Worm (Caenorhabditis elegans) whole organism, L1 larva: ENCODE data around the gene dyf-7.

ENCODE experiments used
- C04F5.9 ChIP-seq: sonication (generic microtip); optimal IDR thresholded peaks from 2 replicates; lab custom pipeline; 2016; ENCODE audit warnings: missing genetic modification characterization, missing compliant biosample characterization
- C16A3.4 ChIP-seq: fragments of 150-350 bp; optimal IDR thresholded peaks from 2 replicates; lab custom pipeline; 2014; ENCODE audit warnings: missing biosample characterization, missing genetic modification characterization
- F16B12.6 ChIP-seq: fragments of 150-350 bp; optimal IDR thresholded peaks from 2 replicates; lab custom pipeline; 2014; ENCODE audit warnings: missing biosample characterization, missing genetic modification characterization
- Y116A8C.19 ChIP-seq: sonication (generic microtip); optimal IDR thresholded peaks from 2 replicates; lab custom pipeline; 2016; ENCODE audit warnings: missing compliant biosample characterization, missing genetic modification characterization, borderline replicate concordance
- aha-1 ChIP-seq: fragments of 150-350 bp; optimal IDR thresholded peaks from 2 replicates; lab custom pipeline; 2014; ENCODE audit warnings: missing biosample characterization, missing genetic modification characterization
- alr-1 ChIP-seq: fragments of 200-800 bp; sonication (Bioruptor generic); optimal IDR thresholded peaks from 2 replicates; lab custom pipeline; 2018; ENCODE audit warnings: borderline replicate concordance, mild to moderate bottlenecking, missing genetic modification characterization, missing compliant biosample characterization
- blmp-1 ChIP-seq: fragments of 150-350 bp; optimal IDR thresholded peaks from 2 replicates; lab custom pipeline; 2014; ENCODE audit warnings: missing biosample characterization, missing genetic modification characterization
- ceh-82 ChIP-seq, 3 experiments: fragments of 150-350 bp in 1 of 3; sonication (generic microtip) in 2 of 3; optimal IDR thresholded peaks; 2 replicates each; lab custom pipeline; 2014 to 2017; ENCODE audit warnings: missing biosample characterization in 3 of 3, missing genetic modification characterization in 3 of 3
- ceh-88 ChIP-seq: fragments of 200-800 bp; sonication (Bioruptor generic); IDR thresholded peaks from 2 replicates; pipeline ENCODE4 v1.3.6; 2022; ENCODE audit warnings: missing genetic modification characterization, missing compliant biosample characterization
- dpl-1 ChIP-seq, 3 experiments: fragments of 150-350 bp in 2 of 3; sonication (generic microtip) in 1 of 3; optimal IDR thresholded peaks; 2 replicates each; lab custom pipeline; 2014 to 2017; ENCODE audit warnings: missing biosample characterization in 3 of 3, missing genetic modification characterization in 3 of 3, missing genetic modification reagents in 3 of 3
- dsc-1 ChIP-seq: sonication (generic microtip); optimal IDR thresholded peaks from 2 replicates; lab custom pipeline; 2016; ENCODE audit warnings: mild to moderate bottlenecking, missing genetic modification characterization, missing compliant biosample characterization
- efl-1 ChIP-seq, 4 experiments: fragments of 150-350 bp; optimal IDR thresholded peaks in 3 of 4; peaks in 1 of 4; 1 replicate in 1 of 4; 2 replicates in 3 of 4; lab custom pipeline; 2014; ENCODE audit warnings: missing biosample characterization in 2 of 4, missing genetic modification characterization in 2 of 4, missing genetic modification reagents in 2 of 4
- elt-2 ChIP-seq: sonication (generic microtip); optimal IDR thresholded peaks from 2 replicates; lab custom pipeline; 2016; ENCODE audit warnings: missing genetic modification characterization, mild to moderate bottlenecking, inconsistent platforms, missing compliant biosample characterization, missing genetic modification reagents
- elt-3 ChIP-seq, 6 experiments: fragments of 150-350 bp in 1 of 6; sonication (generic microtip); optimal IDR thresholded peaks; 2 replicates each; lab custom pipeline; 2017 to 2018; ENCODE audit warnings: missing biosample characterization in 6 of 6, missing genetic modification characterization in 6 of 6, inconsistent platforms in 1 of 6
- fkh-10 ChIP-seq: sonication (generic microtip); optimal IDR thresholded peaks from 2 replicates; lab custom pipeline; 2017; ENCODE audit warnings: missing biosample characterization, missing genetic modification reagents, missing genetic modification characterization
- hlh-17 ChIP-seq: fragments of 200-800 bp; sonication (Bioruptor generic); optimal IDR thresholded peaks from 2 replicates; lab custom pipeline; 2018; ENCODE audit warnings: missing genetic modification characterization, mild to moderate bottlenecking, missing compliant biosample characterization, moderate library complexity, borderline replicate concordance
- lin-13 ChIP-seq: fragments of 150-350 bp; optimal IDR thresholded peaks from 2 replicates; lab custom pipeline; 2014; ENCODE audit warnings: missing biosample characterization, missing genetic modification reagents, missing genetic modification characterization
- lin-14 ChIP-seq: fragments of 200-800 bp; sonication (Bioruptor generic); optimal IDR thresholded peaks from 2 replicates; lab custom pipeline; 2018; ENCODE audit warnings: mild to moderate bottlenecking, missing genetic modification characterization, moderate library complexity, missing compliant biosample characterization
- lsy-2 ChIP-seq, 2 experiments: fragments of 150-350 bp; optimal IDR thresholded peaks; 2 replicates each; lab custom pipeline; 2014; ENCODE audit warnings: missing biosample characterization in 2 of 2, missing genetic modification characterization in 2 of 2
- mab-9 ChIP-seq: fragments of 200-800 bp; sonication (Bioruptor generic); IDR thresholded peaks from 2 replicates; pipeline ENCODE4 v1.3.6; 2022; ENCODE audit warnings: missing genetic modification reagents, missing genetic modification characterization, missing compliant biosample characterization
- mdl-1 ChIP-seq, 2 experiments: fragments of 150-350 bp; optimal IDR thresholded peaks; 2 replicates each; lab custom pipeline; 2014 to 2017; ENCODE audit warnings: missing biosample characterization in 2 of 2, missing genetic modification characterization in 2 of 2, inconsistent platforms in 1 of 2
- mef-2 ChIP-seq: fragments of 150-350 bp; optimal IDR thresholded peaks from 2 replicates; lab custom pipeline; 2014; ENCODE audit warnings: missing biosample characterization, missing genetic modification characterization
- mep-1 ChIP-seq: fragments of 150-350 bp; optimal IDR thresholded peaks from 2 replicates; lab custom pipeline; 2014; ENCODE audit warnings: missing biosample characterization, missing genetic modification characterization
- nhr-11 ChIP-seq: fragments of 150-350 bp; optimal IDR thresholded peaks from 2 replicates; lab custom pipeline; 2014; ENCODE audit warnings: missing biosample characterization, missing genetic modification characterization
- nhr-19 ChIP-seq: fragments of 200-800 bp; sonication (Bioruptor generic); conservative IDR thresholded peaks from 2 replicates; pipeline ENCODE4 v1.3.6; 2022; ENCODE audit warnings: missing genetic modification characterization, missing compliant biosample characterization
- nhr-20 ChIP-seq: sonication (generic microtip); optimal IDR thresholded peaks from 2 replicates; lab custom pipeline; 2016; ENCODE audit warnings: mild to moderate bottlenecking, missing genetic modification characterization, missing compliant biosample characterization
- nhr-237 ChIP-seq: fragments of 150-350 bp; optimal IDR thresholded peaks from 2 replicates; lab custom pipeline; 2014; ENCODE audit warnings: missing biosample characterization, missing genetic modification characterization
- nhr-47 ChIP-seq: sonication (generic microtip); optimal IDR thresholded peaks from 2 replicates; lab custom pipeline; 2016; ENCODE audit warnings: mild to moderate bottlenecking, missing genetic modification characterization, moderate library complexity, missing compliant biosample characterization
- nhr-76 ChIP-seq: sonication (generic microtip); optimal IDR thresholded peaks from 2 replicates; lab custom pipeline; 2017; ENCODE audit warnings: missing biosample characterization, missing genetic modification characterization
- nhr-85 ChIP-seq: sonication (generic microtip); peaks from one replicate; lab custom pipeline; 2016; ENCODE audit warnings: missing genetic modification characterization, inconsistent platforms, missing compliant biosample characterization
- pqm-1 ChIP-seq: sonication (generic microtip); optimal IDR thresholded peaks from 3 replicates; lab custom pipeline; 2017; ENCODE audit warnings: missing biosample characterization, missing genetic modification characterization
- rnt-1 ChIP-seq: sonication (generic microtip); optimal IDR thresholded peaks from 2 replicates; lab custom pipeline; 2016; ENCODE audit warnings: mild to moderate bottlenecking, missing genetic modification characterization, moderate library complexity, missing compliant biosample characterization
- sox-4 ChIP-seq: sonication (generic microtip); optimal IDR thresholded peaks from 2 replicates; lab custom pipeline; 2016; ENCODE audit warnings: missing genetic modification characterization, missing compliant biosample characterization
- sup-37 ChIP-seq: fragments of 200-800 bp; sonication (Bioruptor generic); optimal IDR thresholded peaks from 2 replicates; lab custom pipeline; 2018; ENCODE audit warnings: mild to moderate bottlenecking, missing genetic modification characterization, missing compliant biosample characterization
- tbx-2 ChIP-seq: sonication (generic microtip); optimal IDR thresholded peaks from 2 replicates; lab custom pipeline; 2016; ENCODE audit warnings: missing genetic modification characterization, missing compliant biosample characterization
- tlp-1 ChIP-seq: fragments of 150-350 bp; optimal IDR thresholded peaks from 2 replicates; lab custom pipeline; 2014; ENCODE audit warnings: missing biosample characterization, missing genetic modification characterization
- unc-62 ChIP-seq: fragments of 150-350 bp; optimal IDR thresholded peaks from 2 replicates; lab custom pipeline; 2014; ENCODE audit warnings: missing biosample characterization, missing genetic modification reagents, missing genetic modification characterization
- unc-98 ChIP-seq: fragments of 200-800 bp; sonication (Bioruptor generic); IDR thresholded peaks from 2 replicates; pipeline ENCODE4 v1.3.6; 2022; ENCODE audit warnings: missing genetic modification characterization, missing compliant biosample characterization
- vab-15 ChIP-seq: sonication (generic microtip); optimal IDR thresholded peaks from 2 replicates; lab custom pipeline; 2017; ENCODE audit warnings: missing genotype, mild to moderate bottlenecking, missing genetic modification characterization, missing compliant biosample characterization
- zag-1 ChIP-seq: fragments of 150-350 bp; optimal IDR thresholded peaks from 2 replicates; lab custom pipeline; 2014; ENCODE audit warnings: missing biosample characterization, missing genetic modification characterization
- zip-4 ChIP-seq: fragments of 200-800 bp; sonication (Bioruptor generic); optimal IDR thresholded peaks from 2 replicates; lab custom pipeline; 2018; ENCODE audit warnings: mild to moderate bottlenecking, missing genetic modification characterization, moderate library complexity, missing compliant biosample characterization
- ztf-11 ChIP-seq, 2 experiments: sonication (generic microtip); optimal IDR thresholded peaks; 2 replicates each; lab custom pipeline; 2016 to 2017; ENCODE audit warnings: missing genetic modification characterization in 2 of 2, missing biosample characterization in 1 of 2, missing compliant biosample characterization in 1 of 2
- ztf-4 ChIP-seq: fragments of 150-350 bp; optimal IDR thresholded peaks from 2 replicates; lab custom pipeline; 2014; ENCODE audit warnings: missing biosample characterization, missing genetic modification characterization

The dyf-7 gene

ce11 chrX:9687264-9687663 is 11.2 kb upstream of the dyf-7 start:
- TF ChIP-seq unc-62 (GFP tag; lab: Kevin White, UChicago) (no peak), elt-2 (peak; percentile 83), lin-14 (GFP tag; lab: Kevin White, UChicago) (peak; percentile 23), F16B12.6 (tag; lab: Kevin White, UChicago) (no peak), tlp-1 (tag; lab: Kevin White, UChicago) (peak; percentile 25), efl-1 (optimal IDR thresholded peaks at IDR 0.05; lab: Kevin White, UChicago) (no peak), efl-1 (GFP tag; optimal IDR thresholded peaks at IDR 0.05 in 1 of 2; lab: Kevin White, UChicago) (peak in 1 of 2 experiments; percentile 85)
- TF ChIP-seq, all 84 proteins: peak for 4

DNA sequence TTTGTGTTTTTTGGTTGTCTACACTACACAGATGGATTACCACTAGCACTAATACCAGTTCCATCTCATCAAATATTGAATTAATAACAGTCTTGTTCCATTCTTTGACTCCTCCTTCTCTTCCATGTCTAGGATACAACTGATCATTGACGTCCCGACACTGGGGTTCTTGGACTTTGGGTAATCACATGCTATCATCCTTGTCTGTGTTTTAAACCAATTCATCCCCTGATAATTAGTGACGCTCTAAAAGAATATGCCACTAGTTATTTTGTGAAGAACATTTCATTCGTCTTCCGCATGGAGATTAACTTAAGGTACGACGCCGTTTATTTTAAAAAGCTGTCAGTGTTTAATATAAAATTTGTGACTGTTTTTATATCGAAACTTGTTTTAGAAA is 8.0 kb upstream of the dyf-7 start, which contains the start of gene npr-18:
npr-18 (plus strand) TSS at position 301 of the 400 bp plus-strand sequence.
- TF ChIP-seq zip-4 (GFP tag; lab: Kevin White, UChicago) (no peak), ceh-82 (tag; optimal IDR thresholded peaks at IDR 0.05; lab: Kevin White, UChicago) (no peak), mef-2 (no peak), dsc-1 (tag; lab: Kevin White, UChicago) (peak; percentile 72)
- TF ChIP-seq, all 84 proteins: peak for 1

- no peak for TF ChIP-seq nhr-19
- no peak for TF ChIP-seq nhr-85
- no peak for TF ChIP-seq elt-3 (tag; optimal IDR thresholded peaks at IDR 0.05; lab: Kevin White, UChicago)
- TF ChIP-seq hlh-17, result no peak
- TF ChIP-seq lin-13, result no peak
- TF ChIP-seq zip-4 (GFP tag; lab: Kevin White, UChicago), result no peak
These were observed 804 bp upstream of the dyf-7 start for ce11 chrX:9697655-9698054.

DNA sequence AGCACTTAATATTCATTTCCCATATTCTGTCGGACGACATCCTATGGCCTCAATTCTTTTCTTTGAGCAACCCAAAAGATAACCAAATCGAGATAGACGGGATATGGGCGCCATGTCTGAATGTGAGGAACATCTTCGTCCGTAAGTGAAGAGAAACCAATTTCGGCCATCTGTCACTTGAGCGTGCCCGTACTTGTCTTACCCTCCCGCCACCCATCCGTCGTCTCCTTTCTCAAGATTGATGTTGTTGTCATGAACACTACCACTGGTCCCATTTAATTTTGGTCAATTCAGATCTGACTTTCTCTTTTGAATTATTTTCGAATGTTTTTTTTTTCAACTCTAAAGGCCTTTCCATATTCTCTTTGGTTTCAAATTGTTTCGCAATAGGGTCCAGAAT is 4.3 kb downstream of the dyf-7 start:
- TF ChIP-seq nhr-47 (tag; lab: Kevin White, UChicago), result no peak
- TF ChIP-seq vab-15, result no peak
- TF ChIP-seq blmp-1 (tag; lab: Kevin White, UChicago), result peak; percentile 52
- no peak for TF ChIP-seq Y116A8C.19 (tag; lab: Kevin White, UChicago)
- no peak for TF ChIP-seq sox-4 (tag; lab: Kevin White, UChicago)
- peak in 1 of 2 experiments; percentile 29 for TF ChIP-seq ztf-11 (tag; optimal IDR thresholded peaks at IDR 0.05; lab: Kevin White, UChicago)
- TF ChIP-seq pqm-1 (tag; lab: Kevin White, UChicago), result no peak
- TF ChIP-seq tbx-2 (tag; lab: Kevin White, UChicago), result no peak
- no peak for TF ChIP-seq nhr-76
- no peak for TF ChIP-seq nhr-237 (tag; lab: Kevin White, UChicago)
- no peak for TF ChIP-seq unc-98
- no peak for TF ChIP-seq nhr-11 (tag; lab: Kevin White, UChicago)
- TF ChIP-seq zag-1 (tag; lab: Kevin White, UChicago), result no peak
- no peak for TF ChIP-seq rnt-1
- TF ChIP-seq alr-1, result no peak
- TF ChIP-seq lin-14 (GFP tag; lab: Kevin White, UChicago), result peak; percentile 22
- TF ChIP-seq ceh-88 (GFP tag; lab: Robert Waterston, UW), result no peak
- TF ChIP-seq C04F5.9 (tag; lab: Kevin White, UChicago), result no peak
- TF ChIP-seq mab-9 (GFP tag; lab: Robert Waterston, UW), result no peak

ce11 chrX:9705257-9706035 is 7.0 kb downstream of the dyf-7 start:
- TF ChIP-seq sup-37 (GFP tag; lab: Kevin White, UChicago) (no peak), nhr-47 (tag; lab: Kevin White, UChicago) (peak; percentile 0), nhr-20 (tag; lab: Kevin White, UChicago) (peak; percentile 9), efl-1 (optimal IDR thresholded peaks at IDR 0.05; lab: Kevin White, UChicago) (peak in 1 of 2 experiments; percentile 47), efl-1 (GFP tag; optimal IDR thresholded peaks at IDR 0.05 in 1 of 2; lab: Kevin White, UChicago) (no peak), aha-1 (no peak), dpl-1 (GFP tag; optimal IDR thresholded peaks at IDR 0.05; lab: Kevin White, UChicago) (peak; percentile 16 to 40 (median 29)), lin-14 (GFP tag; lab: Kevin White, UChicago) (peak; percentile 86), Y116A8C.19 (tag; lab: Kevin White, UChicago) (no peak), ztf-11 (tag; optimal IDR thresholded peaks at IDR 0.05; lab: Kevin White, UChicago) (no peak), ztf-4 (tag; lab: Kevin White, UChicago) (no peak), mep-1 (tag; lab: Kevin White, UChicago) (peak; percentile 7), C16A3.4 (tag; lab: Kevin White, UChicago) (peak; percentile 3), lsy-2 (tag; optimal IDR thresholded peaks at IDR 0.05; lab: Kevin White, UChicago) (peak in 1 of 2 experiments; percentile 54), mdl-1 (tag; optimal IDR thresholded peaks at IDR 0.05; lab: Kevin White, UChicago) (peak in 1 of 2 experiments; percentile 0), fkh-10 (GFP tag; lab: Kevin White, UChicago) (peak; percentile 74), ceh-82 (tag; optimal IDR thresholded peaks at IDR 0.05; lab: Kevin White, UChicago) (peak in 1 of 3 experiments; percentile 25)
